Fruit fly (Drosophila melanogaster) whole organism, embryonic: ENCODE data around the gene CG10710.

Experiments used
- CG10209 ChIP-seq: fragments of 200-800 bp; sonication (Bioruptor generic); optimal IDR thresholded peaks from 3 replicates; lab custom pipeline; 2017; ENCODE audit warnings: missing biosample characterization, mild to moderate bottlenecking, missing genetic modification characterization, missing genetic modification reagents
- CG10366 ChIP-seq: fragments of 200-800 bp; sonication (Bioruptor generic); IDR thresholded peaks from 2 replicates; pipeline ENCODE4 v1.3.6; 2022; ENCODE audit warnings: missing biosample characterization, missing genetic modification characterization
- CG11504 ChIP-seq: fragments of 200-800 bp; sonication (Bioruptor generic); optimal IDR thresholded peaks from 3 replicates; lab custom pipeline; 2019; ENCODE audit warnings: missing biosample characterization, mild to moderate bottlenecking, missing genetic modification characterization, moderate library complexity
- CG12155 ChIP-seq: fragments of 200-800 bp; sonication (Bioruptor generic); optimal IDR thresholded peaks from 3 replicates; lab custom pipeline; 2016; ENCODE audit warnings: missing biosample characterization, missing genetic modification characterization
- CG12391 ChIP-seq: fragments of 200-800 bp; sonication (Bioruptor generic); optimal IDR thresholded peaks from 3 replicates; lab custom pipeline; 2018; ENCODE audit warnings: missing biosample characterization, mild to moderate bottlenecking, missing genetic modification characterization, moderate library complexity
- CG12659 ChIP-seq: fragments of 200-800 bp; sonication (Bioruptor generic); optimal IDR thresholded peaks from 3 replicates; lab custom pipeline; 2017; ENCODE audit warnings: mild to moderate bottlenecking, missing biosample characterization, missing genetic modification reagents, missing genetic modification characterization
- CG16813 ChIP-seq: fragments of 200-800 bp; sonication (Bioruptor generic); IDR thresholded peaks from 3 replicates; pipeline ENCODE4 v1.3.6; 2022; ENCODE audit warnings: missing biosample characterization, missing genetic modification characterization; ENCODE audit not compliant: partially characterized antibody
- CG17361 ChIP-seq: fragments of 200-800 bp; sonication (Bioruptor generic); IDR thresholded peaks from 3 replicates; pipeline ENCODE4 v1.3.6; 2022; ENCODE audit warnings: missing biosample characterization, missing genetic modification characterization
- CG17802 ChIP-seq: fragments of 200-800 bp; sonication (Bioruptor generic); optimal IDR thresholded peaks from 2 replicates; lab custom pipeline; 2018; ENCODE audit warnings: missing biosample characterization, mild to moderate bottlenecking, missing genetic modification characterization, moderate library complexity
- CG17912 ChIP-seq: fragments of 200-800 bp; sonication (Bioruptor generic); optimal IDR thresholded peaks from 2 replicates; lab custom pipeline; 2018; ENCODE audit warnings: missing biosample characterization, mild to moderate bottlenecking, missing genetic modification characterization
- CG1792 ChIP-seq: fragments of 200-800 bp; sonication (Bioruptor generic); optimal IDR thresholded peaks from 2 replicates; lab custom pipeline; 2016; ENCODE audit warnings: missing biosample characterization, missing genetic modification characterization
- CG18262 ChIP-seq: fragments of 200-800 bp; optimal IDR thresholded peaks from 3 replicates; lab custom pipeline; 2019; ENCODE audit warnings: missing biosample characterization, mild to moderate bottlenecking, missing genetic modification characterization, moderate library complexity
- CG1832 ChIP-seq: fragments of 200-800 bp; sonication (Bioruptor generic); optimal IDR thresholded peaks from 2 replicates; lab custom pipeline; 2017; ENCODE audit warnings: missing biosample characterization, mild to moderate bottlenecking, missing genetic modification characterization, inconsistent platforms
- CG18476 ChIP-seq: fragments of 200-800 bp; sonication (Bioruptor generic); optimal IDR thresholded peaks from 2 replicates; lab custom pipeline; 2016; ENCODE audit warnings: missing biosample characterization, mild to moderate bottlenecking, missing genetic modification characterization
- CG4617 ChIP-seq: fragments of 200-800 bp; sonication (Bioruptor generic); optimal IDR thresholded peaks from 3 replicates; lab custom pipeline; 2016; ENCODE audit warnings: missing biosample characterization, missing genetic modification characterization, borderline replicate concordance
- CG6175 ChIP-seq: fragments of 200-800 bp; sonication (Bioruptor generic); IDR thresholded peaks from 3 replicates; pipeline ENCODE4 v1.3.6; 2022; ENCODE audit warnings: missing biosample characterization, missing genetic modification characterization
- CG6854 ChIP-seq: fragments of 200-800 bp; sonication (Bioruptor generic); optimal IDR thresholded peaks from 3 replicates; lab custom pipeline; 2017; ENCODE audit warnings: missing biosample characterization, mild to moderate bottlenecking, missing genetic modification characterization
- CG7357 ChIP-seq: fragments of 200-800 bp; sonication (Bioruptor generic); IDR thresholded peaks from 3 replicates; pipeline ENCODE4 v1.3.6; 2022; ENCODE audit warnings: missing biosample characterization, missing genetic modification characterization
- CG7786 ChIP-seq: fragments of 200-800 bp; sonication (Bioruptor generic); optimal IDR thresholded peaks from 2 replicates; lab custom pipeline; 2016; ENCODE audit warnings: missing biosample characterization, missing genetic modification characterization
- CG8765 ChIP-seq: fragments of 200-800 bp; sonication (Bioruptor generic); IDR thresholded peaks from 2 replicates; pipeline ENCODE4 v1.3.6; 2022; ENCODE audit warnings: missing biosample characterization, missing genetic modification characterization
- CG9437 ChIP-seq: fragments of 200-800 bp; sonication (Bioruptor generic); optimal IDR thresholded peaks from 2 replicates; lab custom pipeline; 2018; ENCODE audit warnings: missing biosample characterization, mild to moderate bottlenecking, missing genetic modification characterization
- CG9817 ChIP-seq: fragments of 200-800 bp; sonication (Bioruptor generic); optimal IDR thresholded peaks from 2 replicates; lab custom pipeline; 2018; ENCODE audit warnings: missing biosample characterization, mild to moderate bottlenecking, missing genetic modification characterization, moderate library complexity
- D19A ChIP-seq: fragments of 200-800 bp; optimal IDR thresholded peaks from 3 replicates; lab custom pipeline; 2019; ENCODE audit warnings: missing biosample characterization, mild to moderate bottlenecking, missing genetic modification characterization, moderate library complexity
- MESR4 ChIP-seq: fragments of 200-800 bp; sonication (Bioruptor generic); optimal IDR thresholded peaks from 2 replicates; lab custom pipeline; 2018; ENCODE audit warnings: missing biosample characterization, mild to moderate bottlenecking, missing genetic modification characterization, moderate library complexity
- Mad ChIP-seq: fragments of 200-800 bp; sonication (Bioruptor generic); optimal IDR thresholded peaks from 2 replicates; lab custom pipeline; 2016; ENCODE audit warnings: missing biosample characterization, missing genetic modification characterization
- Myb ChIP-seq: fragments of 200-800 bp; sonication (Bioruptor generic); optimal IDR thresholded peaks from 2 replicates; lab custom pipeline; 2016; ENCODE audit warnings: missing biosample characterization, missing genetic modification characterization
- NC2α ChIP-seq: fragments of 200-800 bp; sonication (Bioruptor generic); optimal IDR thresholded peaks from 2 replicates; lab custom pipeline; 2016; ENCODE audit warnings: missing biosample characterization, missing genetic modification characterization
- NfI ChIP-seq: fragments of 200-800 bp; sonication (Bioruptor generic); optimal IDR thresholded peaks from 3 replicates; lab custom pipeline; 2018; ENCODE audit warnings: missing biosample characterization, mild to moderate bottlenecking, missing genetic modification characterization, moderate library complexity
- Scr ChIP-seq: fragments of 200-800 bp; sonication (Bioruptor generic); IDR thresholded peaks from 2 replicates; pipeline ENCODE4 v1.3.6; 2022; ENCODE audit warnings: missing biosample characterization, missing genetic modification characterization; ENCODE audit not compliant: partially characterized antibody
- Sry-δ ChIP-seq: fragments of 200-800 bp; sonication (Bioruptor generic); optimal IDR thresholded peaks from 2 replicates; lab custom pipeline; 2016; ENCODE audit warnings: missing biosample characterization, missing genetic modification characterization
- Taf1 ChIP-seq: fragments of 200-800 bp; sonication (Bioruptor generic); IDR thresholded peaks from 2 replicates; pipeline ENCODE4 v1.3.6; 2022; ENCODE audit warnings: missing biosample characterization, missing genetic modification characterization
- abd-A ChIP-seq: fragments of 200-800 bp; sonication (Bioruptor generic); optimal IDR thresholded peaks from 3 replicates; lab custom pipeline; 2019; ENCODE audit warnings: missing biosample characterization, mild to moderate bottlenecking, missing genetic modification characterization, moderate library complexity
- ems ChIP-seq: fragments of 200-800 bp; sonication (Bioruptor generic); optimal IDR thresholded peaks from 3 replicates; lab custom pipeline; 2016; ENCODE audit warnings: missing biosample characterization, missing genetic modification characterization
- eve ChIP-seq, 2 experiments: fragments of >200 bp; optimal IDR thresholded peaks; 2 replicates each; lab custom pipeline; 2017; ENCODE audit warnings: missing biosample characterization in 2 of 2, missing genetic modification characterization in 2 of 2
- fd3F ChIP-seq: fragments of 200-800 bp; sonication (Bioruptor generic); optimal IDR thresholded peaks from 2 replicates; lab custom pipeline; 2018; ENCODE audit warnings: missing biosample characterization, mild to moderate bottlenecking, missing genetic modification characterization, moderate library complexity
- fd64A ChIP-seq: fragments of 200-800 bp; sonication (Bioruptor generic); optimal IDR thresholded peaks from 3 replicates; lab custom pipeline; 2018; ENCODE audit warnings: missing biosample characterization, mild to moderate bottlenecking, missing genetic modification characterization
- fd96Cb ChIP-seq: fragments of 200-800 bp; sonication (Bioruptor generic); optimal IDR thresholded peaks from 2 replicates; lab custom pipeline; 2018; ENCODE audit warnings: missing biosample characterization, mild to moderate bottlenecking, missing genetic modification characterization, moderate library complexity
- gro ChIP-seq: fragments of 200-800 bp; sonication (Bioruptor generic); optimal IDR thresholded peaks from 2 replicates; lab custom pipeline; 2016; ENCODE audit warnings: missing biosample characterization, missing genetic modification characterization
- kah ChIP-seq: fragments of 200-800 bp; sonication (Bioruptor generic); optimal IDR thresholded peaks from 2 replicates; lab custom pipeline; 2018; ENCODE audit warnings: missing biosample characterization, mild to moderate bottlenecking, missing genetic modification characterization
- lov ChIP-seq, 2 experiments: fragments of 200-800 bp in 1 of 2; fragments of >200 bp in 1 of 2; sonication (Bioruptor generic) in 1 of 2; IDR thresholded peaks in 1 of 2; optimal IDR thresholded peaks in 1 of 2; 2 replicates in 1 of 2; 3 replicates in 1 of 2; pipeline versions ENCODE4 v1.3.6 to Lab custom; 2017 to 2022; ENCODE audit warnings: missing biosample characterization in 1 of 2, missing genetic modification characterization in 1 of 2
- luna ChIP-seq: fragments of 200-800 bp; sonication (Bioruptor generic); optimal IDR thresholded peaks from 2 replicates; lab custom pipeline; 2016; ENCODE audit warnings: missing biosample characterization, missing genetic modification characterization
- otp ChIP-seq: fragments of 200-800 bp; sonication (Bioruptor generic); IDR thresholded peaks from 3 replicates; pipeline ENCODE4, ENCODE4 v1.3.6; 2022; ENCODE audit warnings: missing biosample characterization, missing genetic modification characterization
- pho ChIP-seq: fragments of 200-800 bp; sonication (Bioruptor generic); optimal IDR thresholded peaks from 2 replicates; lab custom pipeline; 2016; ENCODE audit warnings: missing biosample characterization, missing genetic modification characterization
- pum ChIP-seq: fragments of 200-800 bp; sonication (Bioruptor generic); optimal IDR thresholded peaks from 2 replicates; lab custom pipeline; 2016; ENCODE audit warnings: missing biosample characterization, missing genetic modification characterization
- ranshi ChIP-seq: fragments of 200-800 bp; sonication (Bioruptor generic); IDR thresholded peaks from 2 replicates; pipeline ENCODE4 v1.3.6; 2022; ENCODE audit warnings: missing biosample characterization, missing genetic modification characterization
- ro ChIP-seq: fragments of 200-800 bp; sonication (Bioruptor generic); IDR thresholded peaks from 2 replicates; pipeline ENCODE4 v1.3.6; 2022; ENCODE audit warnings: missing biosample characterization, missing genetic modification characterization
- seq ChIP-seq: fragments of 200-800 bp; sonication (Bioruptor generic); IDR thresholded peaks from 2 replicates; pipeline ENCODE4 v1.3.6; 2022; ENCODE audit warnings: missing biosample characterization, missing genetic modification characterization
- tap ChIP-seq: fragments of 200-800 bp; optimal IDR thresholded peaks from 3 replicates; lab custom pipeline; 2019; ENCODE audit warnings: missing biosample characterization, mild to moderate bottlenecking, missing genetic modification characterization, moderate library complexity
- trh ChIP-seq: fragments of 200-800 bp; sonication (Bioruptor generic); optimal IDR thresholded peaks from 2 replicates; lab custom pipeline; 2016; ENCODE audit warnings: missing biosample characterization, missing genetic modification characterization
- z ChIP-seq: fragments of 200-800 bp; sonication (Bioruptor generic); IDR thresholded peaks from 3 replicates; pipeline ENCODE4 v1.3.6; 2022; ENCODE audit warnings: missing biosample characterization, missing genetic modification characterization

CG10710 gene

DNA sequence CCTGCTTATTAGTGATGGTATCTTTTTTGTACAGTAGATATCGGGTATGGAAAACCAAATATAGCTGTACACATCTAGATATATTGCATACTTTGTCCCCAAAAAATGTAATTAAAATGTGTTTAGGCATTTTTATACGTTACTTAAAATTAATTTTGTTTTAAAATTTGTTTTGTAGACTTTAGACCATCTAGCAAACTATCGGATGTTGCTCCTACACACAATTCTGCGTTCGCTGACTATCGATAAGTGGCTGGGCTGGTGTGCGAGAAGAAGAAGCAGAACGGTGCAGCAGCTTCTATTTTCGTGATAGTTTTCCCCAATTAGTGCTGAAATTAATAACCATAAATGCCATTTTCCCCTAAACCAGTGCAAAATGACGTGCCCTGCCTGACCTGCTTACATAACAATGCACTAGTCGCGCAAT, 6.3 kb downstream of the CG10710 start, which contains the start of the genes Vps36 and Liprin-beta (continued):
- no peak for TF ChIP-seq fd64A (GFP tag; lab: Kevin White, UChicago)
- no peak for TF ChIP-seq gro (GFP tag; lab: Kevin White, UChicago)
- TF ChIP-seq CG7786 (GFP tag; lab: Kevin White, UChicago), result peak; percentile 89
- peak; percentile 75; the same call in 1 of the 2 replicates for TF ChIP-seq Taf1 (GFP tag; lab: Robert Waterston, UW)
- peak; percentile 93 for TF ChIP-seq CG9817 (tag; lab: Kevin White, UChicago)
- TF ChIP-seq CG7357 (GFP tag; lab: Robert Waterston, UW), result peak; percentile 77; the same call in 1 of the 3 replicates
- TF ChIP-seq NC2α (GFP tag; lab: Kevin White, UChicago), result peak; percentile 78
- TF ChIP-seq z (GFP tag; lab: Robert Waterston, UW), result no peak
- TF ChIP-seq CG11504, result no peak
- no peak for TF ChIP-seq NfI (GFP tag; lab: Kevin White, UChicago)
- peak; percentile 80 for TF ChIP-seq Mad (GFP tag; lab: Kevin White, UChicago)
- TF ChIP-seq CG17361, result no peak; the same call in 1 of the 3 replicates
- TF ChIP-seq CG18476 (GFP tag; lab: Kevin White, UChicago), result peak; percentile 81
- TF ChIP-seq ems (GFP tag; lab: Kevin White, UChicago), result peak; percentile 77
- no peak for TF ChIP-seq D19A
- TF ChIP-seq Scr (GFP tag; lab: Robert Waterston, UW), result peak; percentile 99
- TF ChIP-seq CG12155 (GFP tag; lab: Kevin White, UChicago), result peak; percentile 89
- TF ChIP-seq CG6854 (GFP tag; lab: Kevin White, UChicago), result no peak
- peak; percentile 60; the same call in 1 of the 3 replicates for TF ChIP-seq otp (GFP tag; lab: Robert Waterston, UW)
- peak; percentile 85 for TF ChIP-seq luna (GFP tag; lab: Kevin White, UChicago)
- TF ChIP-seq CG16813 (GFP tag; lab: Robert Waterston, UW), result peak; percentile 99
- TF ChIP-seq MESR4 (GFP tag; lab: Kevin White, UChicago), result peak; percentile 68
- peak; percentile 47; the same call in 1 of the 2 replicates for TF ChIP-seq seq (GFP tag; lab: Robert Waterston, UW)
- TF ChIP-seq tap (tag; lab: Kevin White, UChicago), result no peak
- TF ChIP-seq pum, result peak; percentile 94
- TF ChIP-seq CG10366 (GFP tag; lab: Robert Waterston, UW), result peak; percentile 90
- peak; percentile 71 for TF ChIP-seq CG8765 (GFP tag; lab: Robert Waterston, UW)
- TF ChIP-seq trh, result peak; percentile 63
- no peak for TF ChIP-seq lov (optimal IDR thresholded peaks at IDR 0.05; lab: Kevin White, UChicago)
- no peak for TF ChIP-seq lov (GFP tag; IDR thresholded peaks at IDR 0.05; lab: Robert Waterston, UW)
- TF ChIP-seq CG4617, result peak; percentile 97
- peak in 1 of 2 experiments; percentile 66 for TF ChIP-seq eve (GFP tag; optimal IDR thresholded peaks at IDR 0.05; lab: Kevin White, UChicago)
- peak; percentile 24 for TF ChIP-seq CG17912 (GFP tag; lab: Kevin White, UChicago)
- peak; percentile 92 for TF ChIP-seq CG12659 (GFP tag; lab: Kevin White, UChicago)
- TF ChIP-seq CG18262 (tag; lab: Kevin White, UChicago), result no peak
- peak; percentile 62 for TF ChIP-seq kah
- TF ChIP-seq Myb (GFP tag; lab: Kevin White, UChicago), result peak; percentile 72
- TF ChIP-seq CG6175 (GFP tag; lab: Robert Waterston, UW), result peak; percentile 94
- TF ChIP-seq CG1832 (GFP tag; lab: Kevin White, UChicago), result no peak
- TF ChIP-seq ro (GFP tag; lab: Robert Waterston, UW), result peak; percentile 50; the same call in 1 of the 2 replicates
- peak; percentile 95 for TF ChIP-seq pho (GFP tag; lab: Kevin White, UChicago)
- peak; percentile 81 for TF ChIP-seq CG1792
- peak; percentile 100 for TF ChIP-seq Sry-δ (GFP tag; lab: Kevin White, UChicago)
- peak; percentile 75 for TF ChIP-seq fd96Cb (tag; lab: Kevin White, UChicago)
- TF ChIP-seq CG12391 (tag; lab: Kevin White, UChicago), result peak; percentile 92
- TF ChIP-seq CG17802 (tag; lab: Kevin White, UChicago), result peak; percentile 67
- TF ChIP-seq CG10209 (GFP tag; lab: Kevin White, UChicago), result peak; percentile 79
- TF ChIP-seq fd3F (GFP tag; lab: Kevin White, UChicago), result peak; percentile 80
- TF ChIP-seq abd-A (tag; lab: Kevin White, UChicago), result no peak
- TF ChIP-seq ranshi (GFP tag; lab: Robert Waterston, UW), result peak; percentile 90
- peak; percentile 37 for TF ChIP-seq CG9437 (GFP tag; lab: Kevin White, UChicago)
